Worm (Caenorhabditis elegans) whole organism, early embryonic: ENCODE measurements around the gene F13E9.11.

Experiments used
- B0310.2 ChIP-seq: sonication (generic microtip); optimal IDR thresholded peaks from 2 replicates; lab custom pipeline; 2016; ENCODE audit warnings: mild to moderate bottlenecking, missing genetic modification characterization, missing compliant biosample characterization
- aly-1 ChIP-seq: sonication (generic microtip); optimal IDR thresholded peaks from 2 replicates; lab custom pipeline; 2016; ENCODE audit warnings: missing genetic modification characterization, missing compliant biosample characterization
- ama-1 ChIP-seq: fragments of 150-350 bp; optimal IDR thresholded peaks from 2 replicates; lab custom pipeline; 2014
- ceh-13 ChIP-seq: fragments of 200-800 bp; sonication (Bioruptor generic); optimal IDR thresholded peaks from 2 replicates; lab custom pipeline; 2018; ENCODE audit warnings: mild to moderate bottlenecking, missing genetic modification characterization, missing compliant biosample characterization
- ets-7 ChIP-seq: sonication (generic microtip); optimal IDR thresholded peaks from 2 replicates; lab custom pipeline; 2016; ENCODE audit warnings: missing genotype, missing genetic modification characterization, missing compliant biosample characterization
- flt-1 ChIP-seq: fragments of 200-800 bp; sonication (Bioruptor generic); IDR thresholded peaks from 2 replicates; pipeline ENCODE4 v1.3.6; 2022; ENCODE audit warnings: missing genetic modification characterization, missing compliant biosample characterization
- hmg-4 ChIP-seq: fragments of 200-800 bp; sonication (Bioruptor generic); optimal IDR thresholded peaks from 2 replicates; lab custom pipeline; 2018; ENCODE audit warnings: mild to moderate bottlenecking, missing genetic modification characterization, missing compliant biosample characterization
- hnd-1 ChIP-seq: sonication (generic microtip); optimal IDR thresholded peaks from 2 replicates; lab custom pipeline; 2016; ENCODE audit warnings: missing genetic modification characterization, missing compliant biosample characterization
- pes-1 ChIP-seq: fragments of 200-800 bp; sonication (Bioruptor generic); IDR thresholded peaks from 2 replicates; pipeline ENCODE4 v1.3.6; 2022; ENCODE audit warnings: missing genetic modification reagents, missing genetic modification characterization, missing compliant biosample characterization
- scrt-1 ChIP-seq: fragments of 200-800 bp; sonication (Bioruptor generic); IDR thresholded peaks from 2 replicates; pipeline ENCODE4 v1.3.6; 2022; ENCODE audit warnings: missing genetic modification characterization, missing compliant biosample characterization
- sea-1 ChIP-seq: fragments of 200-800 bp; sonication (Bioruptor generic); conservative IDR thresholded peaks from 2 replicates; pipeline ENCODE4 v1.3.6; 2022; ENCODE audit warnings: missing genetic modification characterization, missing compliant biosample characterization
- tbx-11 ChIP-seq: fragments of 200-800 bp; sonication (Bioruptor generic); IDR thresholded peaks from 2 replicates; pipeline ENCODE4 v1.3.6; 2022; ENCODE audit warnings: missing genetic modification characterization, missing compliant biosample characterization

DNA sequence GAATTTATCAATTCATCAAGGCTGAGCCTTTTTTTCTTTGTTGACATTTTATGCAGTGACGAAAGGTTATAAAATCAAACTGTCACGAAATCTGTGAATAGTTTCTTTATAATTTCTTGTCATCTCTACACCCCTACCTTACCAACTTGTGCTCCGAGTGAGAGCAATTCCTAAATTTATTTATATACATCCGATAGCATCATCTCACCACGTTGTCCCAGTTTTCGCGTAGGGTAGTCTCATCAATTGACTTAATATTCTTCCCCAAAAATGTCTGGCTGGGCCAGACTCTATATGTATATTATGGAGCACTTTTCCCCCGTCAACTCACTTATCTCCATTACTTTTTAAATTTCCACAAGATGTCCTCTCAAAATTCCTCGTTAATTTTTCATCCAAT lies 43.6 kb downstream of the F13E9.11 start:
- TF ChIP-seq ama-1 (lab: Kevin White, UChicago) (no peak), flt-1 (GFP tag; lab: Robert Waterston, UW) (no peak), sea-1 (GFP tag; lab: Robert Waterston, UW) (no peak), ets-7 (tag; lab: Kevin White, UChicago) (no peak), B0310.2 (tag; lab: Kevin White, UChicago) (no peak), scrt-1 (GFP tag; lab: Robert Waterston, UW) (no peak), hnd-1 (tag; lab: Kevin White, UChicago) (no peak), ceh-13 (GFP tag; lab: Kevin White, UChicago) (no peak), pes-1 (GFP tag; lab: Robert Waterston, UW) (no peak), aly-1 (no peak), tbx-11 (GFP tag; lab: Robert Waterston, UW) (no peak), hmg-4 (GFP tag; lab: Kevin White, UChicago) (no peak)
